Worm (Caenorhabditis elegans) whole organism, early embryonic: ENCODE results near the gene F54F12.1.

Experiments used
- aly-1 ChIP-seq: sonication (generic microtip); optimal IDR thresholded peaks from 2 replicates; lab custom pipeline; 2016; ENCODE audit warnings: missing genetic modification characterization, missing compliant biosample characterization
- ama-1 ChIP-seq: fragments of 150-350 bp; optimal IDR thresholded peaks from 2 replicates; lab custom pipeline; 2014
- tbx-37 ChIP-seq: fragments of 200-800 bp; sonication (Bioruptor generic); conservative IDR thresholded peaks from 2 replicates; pipeline ENCODE4 v1.3.6; 2022; ENCODE audit warnings: missing genetic modification reagents, missing genetic modification characterization, missing compliant biosample characterization
- tra-4 ChIP-seq: sonication (generic microtip); optimal IDR thresholded peaks from 2 replicates; lab custom pipeline; 2017; ENCODE audit warnings: missing genetic modification characterization, missing compliant biosample characterization

DNA sequence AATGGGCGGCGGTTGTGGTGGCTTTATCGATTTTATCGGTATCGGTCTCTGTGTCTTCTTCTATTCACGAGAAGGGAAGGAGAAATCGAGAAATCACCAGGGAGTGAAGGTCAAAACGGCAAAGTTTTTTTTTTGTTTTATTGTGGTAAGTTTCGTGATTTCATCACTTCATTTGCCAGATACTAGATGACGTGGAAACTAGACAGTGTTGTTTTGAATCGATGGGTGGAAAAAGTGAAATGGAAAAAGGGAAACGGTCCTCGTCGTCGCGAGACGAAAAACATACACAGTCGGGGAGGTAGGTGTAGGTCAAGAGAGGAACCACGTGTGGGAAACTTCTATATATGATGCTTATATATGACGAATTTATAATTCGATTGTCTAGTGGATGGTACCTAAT lies 45.8 kb upstream of the F54F12.1 start:
- no peak for TF ChIP-seq ama-1 (lab: Kevin White, UChicago)
- no peak for TF ChIP-seq tra-4 (tag; lab: Kevin White, UChicago)
- no peak for TF ChIP-seq tbx-37
- no peak for TF ChIP-seq aly-1 (tag; lab: Kevin White, UChicago)
